Worm (Caenorhabditis elegans) whole organism, mixed stage, embryonic: ENCODE data around the gene F56D6.19.

Source experiments
- bed-3 ChIP-seq: fragments of 200-800 bp; sonication (Bioruptor generic); optimal IDR thresholded peaks from 3 replicates; lab custom pipeline; 2018; ENCODE audit warnings: mild to moderate bottlenecking, missing genetic modification characterization, moderate library complexity, missing compliant biosample characterization
- blmp-1 ChIP-seq: fragments of 150-350 bp; optimal IDR thresholded peaks from 2 replicates; lab custom pipeline; 2014; ENCODE audit warnings: missing biosample characterization, missing genetic modification characterization
- ceh-39 ChIP-seq: fragments of 150-350 bp; optimal IDR thresholded peaks from 2 replicates; lab custom pipeline; 2014; ENCODE audit warnings: missing biosample characterization, missing genetic modification characterization
- ceh-43 ChIP-seq: fragments of 200-800 bp; sonication (Bioruptor generic); optimal IDR thresholded peaks from 2 replicates; lab custom pipeline; 2018; ENCODE audit warnings: mild to moderate bottlenecking, missing genetic modification characterization, moderate library complexity, missing compliant biosample characterization
- ceh-83 ChIP-seq: fragments of 200-800 bp; sonication (Bioruptor generic); optimal IDR thresholded peaks from 2 replicates; lab custom pipeline; 2018; ENCODE audit warnings: mild to moderate bottlenecking, missing genetic modification characterization, missing compliant biosample characterization
- ces-1 ChIP-seq: fragments of 150-350 bp; optimal IDR thresholded peaks from 2 replicates; lab custom pipeline; 2014; ENCODE audit warnings: missing biosample characterization, missing genetic modification reagents, missing genetic modification characterization
- cnd-1 ChIP-seq: fragments of 200-800 bp; sonication (Bioruptor generic); optimal IDR thresholded peaks from 2 replicates; lab custom pipeline; 2018; ENCODE audit warnings: mild to moderate bottlenecking, missing genetic modification characterization, missing compliant biosample characterization
- drap-1 ChIP-seq: fragments of 200-800 bp; sonication (Bioruptor generic); optimal IDR thresholded peaks from 3 replicates; lab custom pipeline; 2018; ENCODE audit warnings: mild to moderate bottlenecking, missing genetic modification characterization, missing compliant biosample characterization
- elt-1 ChIP-seq: sonication (generic microtip); optimal IDR thresholded peaks from 2 replicates; lab custom pipeline; 2017; ENCODE audit warnings: missing genetic modification characterization, mild to moderate bottlenecking, missing compliant biosample characterization, antibody characterized with exemption, moderate library complexity, borderline replicate concordance; ENCODE audit not compliant: insufficient read depth
- elt-3 ChIP-seq: fragments of 150-350 bp; optimal IDR thresholded peaks from 2 replicates; lab custom pipeline; 2014; ENCODE audit warnings: missing biosample characterization, missing genetic modification characterization
- flh-1 ChIP-seq: fragments of 200-800 bp; sonication (Bioruptor generic); optimal IDR thresholded peaks from 2 replicates; lab custom pipeline; 2018; ENCODE audit warnings: mild to moderate bottlenecking, missing genetic modification characterization, moderate library complexity, missing compliant biosample characterization
- ham-2 ChIP-seq: fragments of 200-800 bp; sonication (Bioruptor generic); optimal IDR thresholded peaks from 2 replicates; lab custom pipeline; 2018; ENCODE audit warnings: mild to moderate bottlenecking, missing genetic modification characterization, missing compliant biosample characterization
- hlh-1 ChIP-seq: fragments of 150-350 bp; optimal IDR thresholded peaks from 2 replicates; lab custom pipeline; 2014; ENCODE audit warnings: missing biosample characterization, missing genetic modification reagents, missing genetic modification characterization
- lin-13 ChIP-seq: fragments of 150-350 bp; optimal IDR thresholded peaks from 2 replicates; lab custom pipeline; 2014; ENCODE audit warnings: missing biosample characterization, missing genetic modification characterization
- lin-32 ChIP-seq: fragments of 200-800 bp; sonication (Bioruptor generic); optimal IDR thresholded peaks from 2 replicates; lab custom pipeline; 2018; ENCODE audit warnings: mild to moderate bottlenecking, missing genetic modification characterization, missing compliant biosample characterization
- mab-5 ChIP-seq: fragments of 150-350 bp; optimal IDR thresholded peaks from 2 replicates; lab custom pipeline; 2014; ENCODE audit warnings: missing biosample characterization, missing genetic modification characterization
- mep-1 ChIP-seq: fragments of 150-350 bp; optimal IDR thresholded peaks from 2 replicates; lab custom pipeline; 2017; ENCODE audit warnings: missing biosample characterization, missing genetic modification reagents, missing genetic modification characterization, inconsistent platforms
- mls-2 ChIP-seq: sonication (generic microtip); optimal IDR thresholded peaks from 2 replicates; lab custom pipeline; 2016; ENCODE audit warnings: mild to moderate bottlenecking, missing genetic modification characterization, moderate library complexity, missing compliant biosample characterization
- nhr-12 ChIP-seq: fragments of 150-350 bp; optimal IDR thresholded peaks from 2 replicates; lab custom pipeline; 2014; ENCODE audit warnings: missing biosample characterization, missing genetic modification characterization
- nhr-2 ChIP-seq: fragments of 150-350 bp; optimal IDR thresholded peaks from 2 replicates; lab custom pipeline; 2014; ENCODE audit warnings: missing biosample characterization, missing genetic modification characterization
- nhr-28 ChIP-seq: fragments of 150-350 bp; optimal IDR thresholded peaks from 2 replicates; lab custom pipeline; 2014; ENCODE audit warnings: missing biosample characterization, missing genetic modification characterization
- nhr-76 ChIP-seq: sonication (generic microtip); optimal IDR thresholded peaks from 2 replicates; lab custom pipeline; 2017; ENCODE audit warnings: missing biosample characterization, missing genetic modification characterization
- pha-4 ChIP-seq: fragments of 150-350 bp; optimal IDR thresholded peaks from 2 replicates; lab custom pipeline; 2018; ENCODE audit warnings: missing biosample characterization, missing genetic modification reagents, missing genetic modification characterization
- snpc-4 ChIP-seq: fragments of 150-350 bp; optimal IDR thresholded peaks from 2 replicates; lab custom pipeline; 2014; ENCODE audit warnings: missing biosample characterization, missing genetic modification characterization
- sptf-1 ChIP-seq: sonication (generic microtip); optimal IDR thresholded peaks from 2 replicates; lab custom pipeline; 2017; ENCODE audit warnings: mild to moderate bottlenecking, missing genetic modification characterization, moderate library complexity, missing compliant biosample characterization
- tbx-8 ChIP-seq: fragments of 200-800 bp; sonication (Bioruptor generic); optimal IDR thresholded peaks from 2 replicates; lab custom pipeline; 2018; ENCODE audit warnings: mild to moderate bottlenecking, missing genetic modification characterization, moderate library complexity, missing compliant biosample characterization
- unc-120 ChIP-seq: sonication (generic microtip); optimal IDR thresholded peaks from 2 replicates; lab custom pipeline; 2017; ENCODE audit warnings: missing genetic modification characterization, missing compliant biosample characterization; ENCODE audit not compliant: poor library complexity, severe bottlenecking
- unc-62 ChIP-seq: fragments of 150-350 bp; optimal IDR thresholded peaks from 2 replicates; lab custom pipeline; 2014; ENCODE audit warnings: missing biosample characterization, missing genetic modification reagents, missing genetic modification characterization
- zip-8 ChIP-seq: fragments of 150-350 bp; optimal IDR thresholded peaks from 2 replicates; lab custom pipeline; 2014; ENCODE audit warnings: missing biosample characterization, missing genetic modification characterization
- ztf-11 ChIP-seq: fragments of 150-350 bp; optimal IDR thresholded peaks from 2 replicates; lab custom pipeline; 2014; ENCODE audit warnings: missing biosample characterization, missing genetic modification characterization

Gene F56D6.19

ce11 chrIV:3915296-3915695 lies 734 bp downstream of the F56D6.19 start, which contains the start of gene srz-20:
srz-20 (plus strand) TSS chrIV:3915596.
- TF ChIP-seq mls-2 (tag; lab: Kevin White, UChicago) (no peak), sptf-1 (tag; lab: Kevin White, UChicago) (no peak), ces-1 (GFP tag; lab: Kevin White, UChicago) (no peak), nhr-76 (no peak), mep-1 (tag; lab: Kevin White, UChicago) (no peak)

ce11 chrIV:3917405-3917804 lies 2.8 kb downstream of the F56D6.19 start, which contains the start of gene F56D6.14:
F56D6.14 (plus strand) TSS chrIV:3917705.
- TF ChIP-seq ham-2 (GFP tag; lab: Kevin White, UChicago) (no peak), cnd-1 (tag; lab: Kevin White, UChicago) (no peak), pha-4 (tag; lab: Kevin White, UChicago) (no peak), lin-13 (no peak), unc-62 (no peak), elt-1 (tag; lab: Kevin White, UChicago) (no peak), elt-3 (tag; lab: Kevin White, UChicago) (no peak), nhr-76 (no peak), hlh-1 (tag; lab: Kevin White, UChicago) (no peak)

- no peak for TF ChIP-seq bed-3 (GFP tag; lab: Kevin White, UChicago)
- no peak for TF ChIP-seq ztf-11 (tag; lab: Kevin White, UChicago)
- no peak for TF ChIP-seq blmp-1 (tag; lab: Kevin White, UChicago)
- no peak for TF ChIP-seq pha-4 (tag; lab: Kevin White, UChicago)
- no peak for TF ChIP-seq ceh-83 (GFP tag; lab: Kevin White, UChicago)
- TF ChIP-seq tbx-8 (GFP tag; lab: Kevin White, UChicago): no peak
- TF ChIP-seq mls-2 (tag; lab: Kevin White, UChicago): no peak
These were observed 3.6 kb downstream of the F56D6.19 start, which contains the start of gene F56D6.23 for ce11 chrIV:3918160-3918559. F56D6.23 (plus strand) TSS chrIV:3918460.

ce11 chrIV:3919506-3919905 lies 4.9 kb downstream of the F56D6.19 start, which contains the start of gene srz-19:
srz-19 (plus strand) TSS chrIV:3919806.
- TF ChIP-seq zip-8 (tag; lab: Kevin White, UChicago): no peak
- no peak for TF ChIP-seq flh-1 (GFP tag; lab: Kevin White, UChicago)
- TF ChIP-seq ces-1 (GFP tag; lab: Kevin White, UChicago): no peak
- no peak for TF ChIP-seq bed-3 (GFP tag; lab: Kevin White, UChicago)
- TF ChIP-seq nhr-28: no peak
- TF ChIP-seq nhr-2 (tag; lab: Kevin White, UChicago): no peak
- TF ChIP-seq ceh-43 (GFP tag; lab: Kevin White, UChicago): no peak
- TF ChIP-seq pha-4 (tag; lab: Kevin White, UChicago): no peak
- no peak for TF ChIP-seq nhr-12 (tag; lab: Kevin White, UChicago)
- TF ChIP-seq elt-1 (tag; lab: Kevin White, UChicago): no peak
- TF ChIP-seq lin-32 (GFP tag; lab: Kevin White, UChicago): no peak
- no peak for TF ChIP-seq nhr-76
- no peak for TF ChIP-seq mls-2 (tag; lab: Kevin White, UChicago)
- TF ChIP-seq snpc-4: no peak
- no peak for TF ChIP-seq ztf-11 (tag; lab: Kevin White, UChicago)
- TF ChIP-seq ceh-83 (GFP tag; lab: Kevin White, UChicago): no peak
- no peak for TF ChIP-seq unc-120 (tag; lab: Kevin White, UChicago)
- no peak for TF ChIP-seq blmp-1 (tag; lab: Kevin White, UChicago)
- no peak for TF ChIP-seq tbx-8 (GFP tag; lab: Kevin White, UChicago)
- no peak for TF ChIP-seq mep-1 (tag; lab: Kevin White, UChicago)
- TF ChIP-seq, all 35 proteins: peak for 0

ce11 chrIV:3921898-3922297 lies 7.3 kb downstream of the F56D6.19 start, which contains the start of gene clec-67:
clec-67 (plus strand) TSS chrIV:3922165.
- TF ChIP-seq blmp-1 (tag; lab: Kevin White, UChicago) (no peak), mls-2 (tag; lab: Kevin White, UChicago) (no peak), drap-1 (GFP tag; lab: Kevin White, UChicago) (no peak), snpc-4 (no peak), pha-4 (tag; lab: Kevin White, UChicago) (no peak)

ce11 chrIV:3926117-3926516 lies 11.6 kb downstream of the F56D6.19 start, which contains the start of gene clec-68:
clec-68 (plus strand) TSS chrIV:3926417.
- TF ChIP-seq mab-5 (tag; lab: Kevin White, UChicago) (no peak), elt-3 (tag; lab: Kevin White, UChicago) (no peak), lin-13 (no peak), tbx-8 (GFP tag; lab: Kevin White, UChicago) (no peak), nhr-28 (no peak), ceh-43 (GFP tag; lab: Kevin White, UChicago) (no peak), pha-4 (tag; lab: Kevin White, UChicago) (no peak), zip-8 (tag; lab: Kevin White, UChicago) (no peak), hlh-1 (tag; lab: Kevin White, UChicago) (no peak), sptf-1 (tag; lab: Kevin White, UChicago) (no peak), ceh-83 (GFP tag; lab: Kevin White, UChicago) (no peak), blmp-1 (tag; lab: Kevin White, UChicago) (no peak), snpc-4 (no peak), ceh-39 (tag; lab: Kevin White, UChicago) (no peak), ztf-11 (tag; lab: Kevin White, UChicago) (no peak)
